Worm (Caenorhabditis elegans): ENCODE measurements around the gene ins-32.
A peak's percentile ranks its signal among the peaks of the same experiment; 100 is the strongest.

ins-32 gene

ce11 chrII:3788356-3788962 is 14.7 kb downstream of the ins-32 start:
- TF ChIP-seq cebp-1 (GFP tag; IDR thresholded peaks at IDR 0.05), result no peak
- TF ChIP-seq cebp-1 (tag; optimal IDR thresholded peaks at IDR 0.05), result no peak
- TF ChIP-seq akir-1 (GFP tag; optimal IDR thresholded peaks at IDR 0.05), result no peak
- TF ChIP-seq Y79H2A.3 (GFP tag; conservative IDR thresholded peaks at IDR 0.05), result no peak
- TF ChIP-seq F33H1.4 (GFP tag; IDR thresholded peaks at IDR 0.05), result no peak
- TF ChIP-seq lin-54 (GFP tag; optimal IDR thresholded peaks at IDR 0.05), result no peak
- no peak for TF ChIP-seq zfh-2 (GFP tag; conservative IDR thresholded peaks at IDR 0.05)
- TF ChIP-seq let-607 (tag; optimal IDR thresholded peaks at IDR 0.05), result no peak
- no peak for TF ChIP-seq madf-3 (GFP tag; IDR thresholded peaks at IDR 0.05)
- TF ChIP-seq nhr-90 (tag; optimal IDR thresholded peaks at IDR 0.05), result no peak
- no peak for TF ChIP-seq lsy-27 (tag; optimal IDR thresholded peaks at IDR 0.05; ENCODE audit: borderline replicate concordance, insufficient read depth)

- TF ChIP-seq mxl-1 (tag; optimal IDR thresholded peaks at IDR 0.05) (no peak), egrh-3 (GFP tag; IDR thresholded peaks at IDR 0.05) (no peak), Y56A3A.18 (GFP tag; IDR thresholded peaks at IDR 0.05) (no peak)
Measured at ce11 chrII:3787151-3787550, 16.0 kb downstream of the ins-32 start, which contains the start of gene T24E12.13. Gene T24E12.13 (plus strand): TSS chrII:3787451.

ce11 chrII:3786538-3786937 is 16.6 kb downstream of the ins-32 start:
- TF ChIP-seq atf-7 (tag; optimal IDR thresholded peaks at IDR 0.05) (peak; percentile 84), aptf-2 (GFP tag; conservative IDR thresholded peaks at IDR 0.05) (no peak), ccch-3 (GFP tag; optimal IDR thresholded peaks at IDR 0.05) (no peak), tlf-1 (GFP tag; optimal IDR thresholded peaks at IDR 0.05) (no peak), nhr-80 (tag; optimal IDR thresholded peaks at IDR 0.05) (peak; percentile 92), ztf-22 (GFP tag; optimal IDR thresholded peaks at IDR 0.05) (peak; percentile 65), cebp-1 (GFP tag; IDR thresholded peaks at IDR 0.05) (peak; percentile 10; the same call in 1 of the 2 replicates), cebp-1 (tag; optimal IDR thresholded peaks at IDR 0.05) (no peak), nfyb-1 (GFP tag; IDR thresholded peaks at IDR 0.05) (peak; percentile 52; the same call in 1 of the 2 replicates), dox-1 (GFP tag; IDR thresholded peaks at IDR 0.05) (0 out of 2 replicates have a peak, but pooled peaks have one; percentile 34), rec-8 (tag; optimal IDR thresholded peaks at IDR 0.05) (no peak), unc-62 (GFP tag; optimal IDR thresholded peaks at IDR 0.05) (peak; percentile 19), gei-17 (GFP tag; optimal IDR thresholded peaks at IDR 0.05) (no peak), ets-4 (GFP tag; optimal IDR thresholded peaks at IDR 0.05) (peak; percentile 95), pha-4 (tag; optimal IDR thresholded peaks at IDR 0.05) (peak; percentile 26)

- TF ChIP-seq zfh-2 (GFP tag; conservative IDR thresholded peaks at IDR 0.05) (peak; percentile 70), rec-8 (tag; optimal IDR thresholded peaks at IDR 0.05) (no peak)
Measured at ce11 chrII:3785756-3786155, 17.4 kb downstream of the ins-32 start.

- TF ChIP-seq aptf-2 (GFP tag; conservative IDR thresholded peaks at IDR 0.05), result peak; percentile 84; the same call in 1 of the 2 replicates
- no peak for TF ChIP-seq B0261.1 (tag; optimal IDR thresholded peaks at IDR 0.05)
- no peak for TF ChIP-seq rcor-1 (GFP tag; IDR thresholded peaks at IDR 0.05)
Measured at ce11 chrII:3785257-3785656, 17.9 kb downstream of the ins-32 start, which contains the start of gene T24E12.1. Gene T24E12.1 (plus strand): TSS chrII:3785557.

Measured in whole organism, young adult.